Worm (Caenorhabditis elegans) whole organism, dauer: ENCODE results near the gene F16G10.10.

ENCODE experiments used
- unc-62 ChIP-seq: sonication (generic microtip); optimal IDR thresholded peaks from 2 replicates; lab custom pipeline; 2017; ENCODE audit warnings: missing biosample characterization, missing genetic modification reagents, missing genetic modification characterization

The F16G10.10 gene

ce11 chrII:2359965-2360364 is 30.8 kb downstream of the F16G10.10 start, which contains the start of gene F43C11.16:
TSS of gene F43C11.16 (minus strand) at chrII:2360065.
- no peak for TF ChIP-seq unc-62 (GFP tag; lab: Kevin White, UChicago)

- TF ChIP-seq unc-62 (GFP tag; lab: Kevin White, UChicago) = no peak
Measured at ce11 chrII:2356795-2357194, 34.0 kb downstream of the F16G10.10 start, which contains the start of gene F43C11.1. TSS of gene F43C11.1 (plus strand) at chrII:2357095.

- no peak for TF ChIP-seq unc-62 (GFP tag; lab: Kevin White, UChicago)
Measured at ce11 chrII:2354476-2354875, 36.3 kb downstream of the F16G10.10 start, which contains the start of gene F43C11.2. TSS of gene F43C11.2 (plus strand) at chrII:2354776.

- TF ChIP-seq unc-62 (GFP tag; lab: Kevin White, UChicago) = no peak
Measured at ce11 chrII:2353012-2353411, 37.8 kb downstream of the F16G10.10 start, which contains the start of gene F43C11.3. TSS of gene F43C11.3 (plus strand) at chrII:2353312.

ce11 chrII:2352546-2352945 is 38.2 kb downstream of the F16G10.10 start, which contains the start of gene F43C11.10:
TSS of gene F43C11.10 (minus strand) at chrII:2352646.
- TF ChIP-seq unc-62 (GFP tag; lab: Kevin White, UChicago) = no peak

- TF ChIP-seq unc-62 (GFP tag; lab: Kevin White, UChicago) = no peak
Measured at ce11 chrII:2346672-2347071, 44.1 kb downstream of the F16G10.10 start, which contains the start of gene F43C11.4. TSS of gene F43C11.4 (plus strand) at chrII:2346972.

- no peak for TF ChIP-seq unc-62 (GFP tag; lab: Kevin White, UChicago)
Measured at ce11 chrII:2342004-2342479, 48.7 kb downstream of the F16G10.10 start, which contains the start of gene F43C11.6. TSS of gene F43C11.6 (plus strand) at chrII:2342429.

ce11 chrII:2341515-2341914 is 49.3 kb downstream of the F16G10.10 start, which contains the start of gene enri-1:
TSS of gene enri-1 (minus strand) at chrII:2341615.
- TF ChIP-seq unc-62 (GFP tag; lab: Kevin White, UChicago) = no peak

- no peak for TF ChIP-seq unc-62 (GFP tag; lab: Kevin White, UChicago)
Measured at ce11 chrII:2340974-2341373, 49.8 kb downstream of the F16G10.10 start.
